Fruit fly (Drosophila melanogaster): ENCODE measurements around the gene Gs2.

Gs2 gene

DNA sequence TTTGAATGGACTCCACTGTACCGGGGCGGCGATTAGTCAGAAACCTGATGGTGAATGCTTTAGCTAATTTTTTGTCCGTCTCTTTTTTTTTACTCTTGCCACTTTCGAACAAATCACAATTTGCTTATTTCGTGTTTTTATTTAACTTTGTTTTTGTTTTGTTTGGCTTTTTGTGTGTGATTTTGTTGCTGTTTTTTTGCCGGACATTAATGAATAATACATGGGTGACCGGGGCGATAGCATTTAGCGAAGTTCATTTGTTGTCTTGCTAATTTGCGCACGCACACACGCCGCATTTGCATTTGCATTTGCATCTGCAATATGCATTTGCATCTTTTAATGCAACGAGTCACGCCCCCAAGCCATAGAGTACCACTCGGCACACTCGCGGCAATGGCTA is 26.0 kb downstream of the Gs2 start:
- no peak for TF ChIP-seq noc (tag; optimal IDR thresholded peaks at IDR 0.05)

DNA sequence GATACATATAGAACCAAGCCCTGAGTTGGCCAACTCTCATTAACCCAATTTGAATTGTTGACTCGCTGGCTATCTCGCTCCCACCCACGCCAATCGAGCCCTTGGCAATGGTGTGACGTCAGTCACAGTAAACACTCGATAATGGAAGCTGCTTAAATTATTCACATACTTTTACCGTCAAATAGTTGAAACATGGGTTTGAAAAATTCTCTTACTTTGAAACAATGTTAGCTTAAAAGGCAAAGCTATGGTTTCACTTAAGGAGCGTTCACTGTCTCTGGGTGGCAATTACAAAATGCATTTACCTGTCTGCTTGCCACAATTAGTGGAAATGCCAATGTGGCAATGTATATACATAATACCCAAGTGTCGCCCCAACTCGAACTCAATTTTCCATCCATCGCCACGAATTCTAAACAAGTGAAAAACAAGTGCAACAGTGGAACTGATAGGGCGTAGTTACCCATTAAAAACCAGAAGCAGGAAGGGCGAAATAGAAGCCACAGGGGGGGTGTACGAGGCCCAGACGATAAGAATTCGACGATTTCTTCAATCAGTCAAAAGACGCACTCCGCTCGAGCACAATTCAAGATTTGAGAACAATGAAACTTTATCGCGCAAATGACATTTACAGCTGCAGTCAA is 27.0 kb downstream of the Gs2 start:
- peak; percentile 82 for TF ChIP-seq noc (tag; optimal IDR thresholded peaks at IDR 0.05)

DNA sequence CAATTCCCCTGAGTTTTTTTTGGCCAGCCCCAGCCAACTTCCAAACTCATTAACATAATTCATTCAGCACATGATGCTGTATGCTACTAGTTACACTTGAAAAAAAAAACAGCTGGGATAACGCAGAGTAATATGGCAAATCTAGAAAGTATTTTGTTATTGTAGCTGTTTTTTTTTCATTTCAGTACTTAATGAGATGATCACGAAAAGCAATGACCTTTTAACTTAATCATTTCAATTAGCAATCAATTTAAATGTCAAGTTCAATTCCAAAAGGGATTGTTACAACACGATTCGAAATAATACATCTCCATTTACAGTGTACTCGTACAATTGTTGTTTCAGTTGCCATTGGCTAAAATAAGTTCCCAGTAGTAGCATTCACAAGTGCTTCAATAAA is 27.8 kb downstream of the Gs2 start:
- no peak for TF ChIP-seq noc (tag; optimal IDR thresholded peaks at IDR 0.05)

DNA sequence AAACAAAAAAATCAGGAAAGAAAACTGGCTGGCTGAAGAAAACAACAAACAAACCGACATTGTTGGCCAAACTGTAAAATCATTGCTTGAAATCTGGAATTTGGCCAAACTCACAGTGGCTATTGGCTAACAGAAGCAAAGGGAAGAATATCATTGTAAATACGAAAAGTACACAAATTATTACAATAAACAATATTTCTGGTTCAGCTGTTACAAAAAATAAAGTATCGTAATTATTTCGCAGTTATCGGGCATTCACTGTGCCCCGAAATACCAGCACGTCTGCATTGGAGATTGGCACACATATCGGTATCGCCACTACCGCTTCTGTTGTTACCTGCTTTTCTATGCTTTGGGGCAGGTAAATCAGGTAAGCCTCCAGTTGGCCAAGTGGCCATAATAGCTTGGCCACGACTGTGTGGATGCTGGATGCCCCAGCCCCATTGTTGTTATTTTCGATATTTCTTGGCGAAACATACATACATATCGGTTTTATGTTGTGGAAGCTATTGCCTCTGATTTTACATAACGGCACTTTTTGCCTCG is 28.5 kb downstream of the Gs2 start:
- peak; percentile 67 for TF ChIP-seq noc (tag; optimal IDR thresholded peaks at IDR 0.05)

DNA sequence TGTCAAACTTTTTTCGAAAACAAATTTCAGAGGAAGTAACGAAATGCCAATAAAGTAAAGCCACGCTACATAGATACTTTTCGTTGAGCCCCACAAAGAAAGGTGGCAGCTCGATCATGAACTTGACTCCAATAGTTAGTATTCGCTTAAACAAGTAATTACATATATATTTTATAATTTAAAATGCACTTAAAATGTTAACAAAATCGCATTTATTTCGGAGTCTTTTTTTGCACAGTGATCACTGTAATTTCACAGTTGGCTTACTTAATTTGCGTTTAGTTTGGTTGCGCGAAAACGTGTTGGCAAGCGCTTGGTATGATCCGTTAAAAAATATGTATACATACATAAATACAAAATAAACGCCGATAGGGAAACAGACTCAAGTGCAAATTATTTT is 29.0 kb downstream of the Gs2 start:
- peak; percentile 25 for TF ChIP-seq noc (tag; optimal IDR thresholded peaks at IDR 0.05)

DNA sequence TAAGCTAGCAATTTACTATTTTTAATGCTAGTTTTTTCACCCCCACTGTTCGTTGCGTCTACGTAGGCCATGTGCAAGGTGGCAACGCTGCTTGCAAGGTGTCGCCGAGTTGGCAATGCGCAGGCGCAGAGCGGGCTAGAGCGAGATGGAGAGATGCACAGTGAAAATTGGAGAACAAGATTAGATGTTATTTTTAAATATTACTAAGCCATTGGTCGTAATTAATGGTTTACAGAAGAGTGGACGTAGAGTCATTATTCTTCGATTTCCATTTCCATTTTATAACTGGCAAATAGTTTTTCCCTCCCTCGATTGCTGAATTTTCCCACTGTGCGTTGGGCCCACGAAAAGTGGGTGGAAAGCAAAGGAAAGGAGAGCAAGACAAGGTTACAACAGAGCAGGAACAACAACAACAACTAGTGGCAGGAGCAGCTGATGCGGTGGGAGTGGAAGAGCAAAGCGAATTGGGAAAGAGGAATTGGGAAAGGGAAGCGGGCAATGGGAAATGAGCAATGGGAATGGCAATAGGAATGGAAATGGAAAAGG is 30.3 kb downstream of the Gs2 start:
- TF ChIP-seq noc (tag; optimal IDR thresholded peaks at IDR 0.05) = no peak

DNA sequence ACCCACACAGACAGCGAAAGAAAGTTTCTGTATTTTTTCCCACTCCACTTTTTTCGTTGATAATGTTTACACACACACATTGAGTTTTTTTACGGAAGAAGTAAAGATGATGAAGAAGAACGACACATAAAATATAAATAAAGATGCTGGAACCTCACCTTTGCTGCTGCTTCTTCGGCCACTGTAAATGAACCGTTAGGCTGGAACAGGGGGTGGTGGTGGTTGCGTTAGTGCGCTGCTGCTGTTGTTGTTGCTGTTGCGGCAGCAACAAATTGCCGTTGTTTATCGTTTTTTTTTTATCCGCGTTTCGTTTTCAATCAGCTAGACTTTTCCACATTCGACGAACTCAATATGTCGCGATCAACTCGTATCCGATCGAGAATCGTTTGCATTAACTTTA is 31.0 kb downstream of the Gs2 start:
- TF ChIP-seq noc (tag; optimal IDR thresholded peaks at IDR 0.05) = no peak

DNA sequence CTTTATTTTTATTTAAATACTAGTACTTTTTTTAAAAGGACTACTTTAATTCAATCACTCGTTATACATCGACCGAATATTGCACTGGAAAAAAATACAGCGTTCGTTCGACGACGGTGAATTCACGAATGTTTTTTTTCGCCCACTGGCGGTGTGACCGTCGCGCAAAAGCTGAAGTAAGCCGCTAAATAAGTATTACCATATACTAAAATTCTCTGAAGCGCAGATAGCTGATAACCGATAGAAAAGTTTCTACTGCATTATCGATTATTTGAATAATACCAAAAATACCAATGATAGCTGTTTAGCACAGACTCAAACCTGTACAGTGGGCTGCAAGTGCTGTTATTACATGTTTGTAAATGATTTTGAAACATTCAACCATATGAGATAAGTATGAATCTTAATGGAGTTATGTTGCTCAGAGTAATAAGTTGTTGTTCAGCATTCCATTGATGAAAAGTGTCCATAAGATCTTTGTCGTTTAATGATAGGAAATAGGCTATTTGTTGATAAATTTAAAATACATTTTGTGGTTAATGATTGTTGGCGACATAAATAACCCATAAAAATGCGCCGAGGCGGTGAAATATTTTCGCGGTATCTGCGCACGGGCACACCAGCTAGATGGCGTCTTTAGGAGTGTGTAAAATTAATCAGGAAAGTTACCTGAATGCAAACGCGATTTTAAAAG is 31.7 kb downstream of the Gs2 start, which contains the start of the genes Evi5 and HP5:
Gene Evi5, minus strand, starts transcription at position 198 of the 694 bp plus-strand sequence.
Gene HP5, plus strand, starts transcription at position 598 of the 694 bp plus-strand sequence.
- no peak for TF ChIP-seq noc (tag; optimal IDR thresholded peaks at IDR 0.05)

DNA sequence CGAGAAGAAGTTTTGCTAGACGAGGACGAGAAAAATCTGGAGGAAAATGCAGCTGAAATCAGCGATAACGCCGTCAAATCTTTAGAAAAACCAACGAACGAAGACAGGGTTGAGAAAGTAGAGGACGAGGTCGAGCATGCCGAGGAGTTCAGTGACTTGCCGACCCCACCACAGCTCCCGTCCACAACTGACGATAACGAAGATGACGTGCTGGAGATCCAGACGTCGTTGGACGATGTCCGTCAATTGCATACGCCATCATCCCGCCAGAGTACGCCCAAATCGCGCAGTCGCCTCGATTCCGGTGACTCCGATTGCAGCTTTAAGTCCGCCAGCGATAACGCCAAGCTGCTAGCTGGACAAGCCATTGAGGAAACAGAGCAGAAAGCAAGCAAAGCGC is 34.5 kb downstream of the Gs2 start:
- no peak for TF ChIP-seq noc (tag; optimal IDR thresholded peaks at IDR 0.05)

DNA sequence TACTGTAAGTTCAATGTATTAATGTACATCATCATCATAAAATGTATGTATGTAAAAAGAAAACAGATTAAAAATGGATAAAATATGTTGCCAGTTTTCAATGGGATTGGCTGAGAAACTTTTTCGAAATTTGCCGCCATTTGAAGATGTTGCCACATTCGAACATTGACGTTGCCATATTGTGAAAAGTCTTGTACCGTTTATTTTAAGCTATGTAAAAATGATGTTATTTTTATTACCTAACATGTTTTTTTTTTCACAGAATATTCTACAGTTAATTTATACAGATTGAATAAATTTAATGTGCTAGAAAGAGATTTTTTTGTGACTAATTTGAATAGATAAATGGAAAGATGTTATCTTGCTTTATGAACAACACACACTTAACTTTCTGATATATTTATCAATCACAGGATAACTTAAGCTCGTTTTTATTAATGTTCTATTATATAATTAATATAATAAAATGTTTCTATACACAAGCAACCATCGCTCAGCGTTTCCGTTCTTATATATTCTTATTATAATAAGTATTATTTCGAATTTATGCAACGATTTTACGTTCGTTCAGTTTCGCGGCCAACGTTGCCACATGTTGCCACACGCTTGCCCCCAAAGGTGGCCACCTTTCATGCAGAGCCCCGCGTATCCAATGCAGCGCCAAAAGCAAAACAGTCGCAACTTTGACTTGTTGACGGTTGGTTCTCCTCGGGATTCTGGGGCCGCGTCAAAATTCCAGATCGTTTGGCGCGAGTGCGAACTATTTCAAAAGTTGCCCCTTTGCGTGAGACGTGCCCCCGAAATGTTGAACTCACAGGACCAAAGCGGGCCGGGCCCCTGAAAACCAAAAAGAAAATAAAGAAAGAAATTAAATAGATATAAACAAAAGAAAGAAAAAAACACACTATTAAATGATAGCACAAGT is 36.5 kb downstream of the Gs2 start, which contains the start of gene CG43155:
Gene CG43155, plus strand, starts transcription at position 875 of the 925 bp plus-strand sequence.
- TF ChIP-seq noc (tag; optimal IDR thresholded peaks at IDR 0.05) = no peak

DNA sequence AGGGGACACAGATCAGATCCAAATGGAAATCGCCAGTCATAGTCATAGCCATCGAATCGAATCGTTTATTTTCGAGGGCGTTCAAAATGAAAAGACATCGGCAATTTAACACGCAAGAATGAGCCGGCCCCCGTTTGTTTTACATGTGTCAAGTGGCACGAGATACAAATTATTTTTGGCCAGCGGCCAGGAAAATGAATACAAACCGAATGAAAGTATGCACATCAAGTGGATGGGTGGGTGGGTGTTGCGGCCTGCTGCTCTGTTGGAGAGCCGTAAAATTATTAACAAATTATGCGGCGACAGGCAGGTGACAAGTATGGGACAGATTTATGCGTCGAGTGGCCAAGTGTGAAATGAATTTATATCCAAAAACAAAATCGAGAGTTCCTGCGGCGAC is 41.4 kb downstream of the Gs2 start:
- TF ChIP-seq noc (tag; optimal IDR thresholded peaks at IDR 0.05) = no peak

DNA sequence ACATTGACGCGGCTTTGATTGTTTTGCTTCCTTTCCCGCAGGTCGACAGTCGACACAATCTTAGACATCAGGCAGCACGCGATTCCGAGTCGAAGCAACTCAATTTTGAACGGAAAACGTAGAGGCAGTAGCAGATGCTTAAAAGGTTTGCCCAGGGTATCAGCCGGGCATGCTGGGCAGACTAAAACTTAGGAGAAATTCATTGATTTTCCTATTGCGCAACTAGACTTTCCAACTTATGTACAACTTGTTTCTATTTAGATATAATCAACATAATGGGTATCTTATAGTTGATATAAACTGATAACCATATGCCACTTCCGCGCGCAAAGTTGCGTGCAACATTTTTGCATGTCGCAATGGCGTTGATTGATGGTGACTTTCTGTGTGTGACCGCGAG is 44.1 kb downstream of the Gs2 start:
- TF ChIP-seq noc (tag; optimal IDR thresholded peaks at IDR 0.05) = no peak

DNA sequence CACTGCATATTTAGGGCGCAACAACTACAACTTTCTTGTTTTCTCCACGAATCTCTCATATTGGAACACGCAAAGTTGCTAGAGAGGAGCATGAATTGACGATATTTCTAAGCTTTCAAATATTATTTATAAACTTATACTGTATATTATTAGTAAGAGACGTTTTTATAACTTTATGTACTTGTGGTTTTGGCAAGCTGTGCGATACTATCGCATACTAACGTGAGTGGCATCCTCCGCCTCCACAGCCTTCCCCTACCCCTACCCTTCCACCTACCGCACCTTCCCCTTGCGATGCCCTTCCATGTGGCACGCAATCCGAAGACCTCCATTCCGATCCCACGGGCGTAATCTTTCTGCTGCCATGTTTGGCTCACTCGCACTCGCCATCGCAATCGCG is 45.7 kb downstream of the Gs2 start:
- no peak for TF ChIP-seq noc (tag; optimal IDR thresholded peaks at IDR 0.05)

DNA sequence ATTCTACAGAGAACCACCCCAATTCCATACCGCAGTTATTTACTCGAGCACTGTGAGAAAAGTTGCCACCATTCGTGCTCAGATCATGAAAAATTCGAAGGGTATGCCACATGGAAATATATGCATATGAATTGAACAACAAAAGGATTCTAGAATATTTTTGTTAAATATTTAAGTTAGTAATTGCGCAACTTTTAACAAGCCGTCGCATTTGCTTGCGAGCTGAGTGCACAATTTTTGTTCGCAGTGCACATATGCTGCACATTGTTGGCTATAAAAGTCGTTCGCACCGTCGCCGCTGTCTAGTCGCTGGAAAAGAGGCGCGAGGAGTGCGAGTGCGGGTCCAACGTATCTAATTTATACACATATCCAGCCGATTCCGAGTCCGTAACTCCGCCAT is 54.1 kb downstream of the Gs2 start, which contains the start of gene Cyp4g15:
Gene Cyp4g15, plus strand, starts transcription at position 301 of the 400 bp plus-strand sequence.
- no peak for TF ChIP-seq noc (tag; optimal IDR thresholded peaks at IDR 0.05)

All from whole organism, larva.